Fruit fly (Drosophila melanogaster) whole organism: ENCODE data around the gene mRpL45.

Experiments
- CG8478 ChIP-seq: fragments of >200 bp; optimal IDR thresholded peaks from 2 replicates; lab custom pipeline; 2018; ENCODE audit warnings: inconsistent platforms
- Dll ChIP-seq: fragments of >200 bp; optimal IDR thresholded peaks from 2 replicates; lab custom pipeline; 2017
- EcR ChIP-seq, 2 experiments: fragments of >200 bp; optimal IDR thresholded peaks; 2 replicates each; lab custom pipeline; 2017; ENCODE audit warnings: missing biosample characterization in 2 of 2, missing genetic modification characterization in 2 of 2, missing genetic modification reagents in 2 of 2
- pan ChIP-seq: fragments of >200 bp; optimal IDR thresholded peaks from 2 replicates; lab custom pipeline; 2017
- psq ChIP-seq: fragments of >200 bp; optimal IDR thresholded peaks from 2 replicates; lab custom pipeline; 2017
- usp ChIP-seq: fragments of >200 bp; optimal IDR thresholded peaks from 2 replicates; lab custom pipeline; 2017; ENCODE audit warnings: missing biosample characterization, missing genetic modification characterization, mixed read lengths

DNA sequence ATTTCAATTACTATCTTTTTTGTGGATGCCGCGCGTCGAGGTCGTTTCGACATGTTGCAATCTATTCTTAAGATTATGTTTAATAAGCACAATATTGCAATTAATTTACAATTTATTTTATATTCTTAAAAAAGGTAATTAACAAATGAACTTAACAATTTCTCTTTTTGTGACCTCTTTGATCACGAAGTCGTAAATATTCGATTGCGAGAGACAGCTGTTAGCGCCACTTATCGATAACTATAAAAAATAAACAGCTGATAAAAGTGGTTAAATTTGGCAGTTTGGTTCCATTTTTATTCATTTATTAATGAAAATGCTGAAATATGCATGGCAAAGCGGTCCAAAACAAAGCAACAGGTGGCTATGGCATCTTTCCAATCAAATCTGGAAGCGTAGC is 4.8 kb upstream of the mRpL45 start, which contains the start of the genes CG31156 and mRRF2:
- no peak for TF ChIP-seq usp (GFP tag; lab: Kevin White, UChicago)
- TF ChIP-seq CG8478 (lab: Kevin White, UChicago) = no peak
- TF ChIP-seq pan (lab: Kevin White, UChicago) = no peak
- TF ChIP-seq psq (lab: Kevin White, UChicago) = no peak
- no peak for TF ChIP-seq Dll
- TF ChIP-seq EcR (GFP tag; optimal IDR thresholded peaks at IDR 0.05; lab: Kevin White, UChicago) = no peak
